Fruit fly (Drosophila melanogaster): ENCODE results near the gene CG10336.

Gene CG10336

DNA sequence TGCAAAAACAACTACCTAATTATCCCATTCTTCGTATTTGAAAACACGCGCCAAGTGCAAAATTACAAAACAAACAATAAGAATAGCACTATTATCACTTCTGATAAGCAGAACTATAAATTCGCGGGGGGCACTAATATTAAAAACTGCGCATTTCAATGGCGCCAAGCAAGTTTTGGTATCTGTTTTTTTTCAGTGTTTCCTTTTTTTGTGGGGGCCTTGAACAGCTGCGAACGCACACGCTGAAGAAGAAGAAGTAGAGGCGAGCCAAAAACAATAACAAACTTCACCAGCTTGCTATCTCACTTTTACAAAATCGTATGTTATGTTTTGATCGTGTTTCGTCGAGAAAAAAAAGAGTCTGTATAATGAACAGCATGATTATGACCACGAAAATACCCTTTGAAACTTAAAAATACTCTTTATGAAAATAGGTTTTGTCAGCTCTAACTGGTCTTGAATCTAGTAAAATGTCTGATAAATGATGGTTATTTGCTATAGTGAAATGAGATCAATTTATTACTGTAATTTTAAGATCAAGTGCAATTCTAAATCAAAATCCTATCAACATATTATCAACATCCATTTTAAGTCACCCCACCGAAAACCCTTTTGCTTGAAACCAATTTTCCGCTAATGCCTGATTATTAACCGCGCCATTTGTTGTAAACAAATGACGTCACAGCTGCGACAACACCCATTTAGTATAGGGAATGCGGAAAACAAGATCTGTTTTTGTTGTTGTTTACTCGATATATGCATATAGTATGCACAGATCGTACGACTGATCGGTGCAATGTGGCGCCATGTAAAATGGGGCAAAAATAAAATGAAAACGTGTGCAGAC, 4.8 kb downstream of the CG10336 start (continued):
- no peak for TF ChIP-seq insv (GFP tag; optimal IDR thresholded peaks at IDR 0.05)
- TF ChIP-seq zf30C (GFP tag; optimal IDR thresholded peaks at IDR 0.05) = peak; percentile 94
- TF ChIP-seq CG5953 (GFP tag; IDR thresholded peaks at IDR 0.05) = peak; percentile 49
- TF ChIP-seq CG6683 (GFP tag; optimal IDR thresholded peaks at IDR 0.05) = no peak
- TF ChIP-seq jumu (GFP tag; optimal IDR thresholded peaks at IDR 0.05) = peak; percentile 67
- TF ChIP-seq CG12659 (GFP tag; optimal IDR thresholded peaks at IDR 0.05) = peak; percentile 50

DNA sequence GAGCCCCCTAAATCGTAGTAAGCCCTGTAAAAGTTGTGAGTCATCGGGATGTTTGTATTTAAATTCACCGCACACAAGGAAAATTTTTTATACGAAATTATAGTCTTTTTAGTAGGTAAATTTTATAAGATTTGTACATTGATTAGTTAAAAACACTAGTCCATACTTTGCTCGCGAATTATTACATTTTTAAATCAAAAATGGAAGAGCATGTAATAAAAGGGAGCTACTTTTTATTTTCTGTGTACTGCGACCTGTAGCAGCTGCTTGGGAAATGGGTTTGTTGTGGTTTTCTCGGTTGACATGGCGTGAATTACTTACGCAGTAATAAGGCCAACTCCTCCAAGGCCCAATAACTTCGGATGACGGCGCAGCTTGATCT, 5.4 kb downstream of the CG10336 start:
- no peak for TF ChIP-seq dan (GFP tag; IDR thresholded peaks at IDR 0.05)
- peak; percentile 49 for TF ChIP-seq zf30C (GFP tag; optimal IDR thresholded peaks at IDR 0.05)
- peak; percentile 40 for TF ChIP-seq CG12391 (tag; optimal IDR thresholded peaks at IDR 0.05)
- peak; percentile 48; the same call in 1 of the 2 replicates for TF ChIP-seq Ada2b (GFP tag; IDR thresholded peaks at IDR 0.05)
- peak; percentile 36; the same call in 1 of the 2 replicates for TF ChIP-seq sisA (GFP tag; IDR thresholded peaks at IDR 0.05)
- peak; percentile 69 for TF ChIP-seq Ptx1 (GFP tag; IDR thresholded peaks at IDR 0.05)
- TF ChIP-seq CrebB (tag; optimal IDR thresholded peaks at IDR 0.05) = no peak
- no peak for TF ChIP-seq Sry-δ (GFP tag; optimal IDR thresholded peaks at IDR 0.05)
- TF ChIP-seq sim (GFP tag; IDR thresholded peaks at IDR 0.05) = no peak
- no peak for TF ChIP-seq br (optimal IDR thresholded peaks at IDR 0.05)
- 0 out of 2 replicates have a peak, but pooled peaks have one; percentile 36 for TF ChIP-seq lmd (GFP tag; IDR thresholded peaks at IDR 0.05)
- TF ChIP-seq odd (GFP tag; optimal IDR thresholded peaks at IDR 0.05) = no peak
- no peak for TF ChIP-seq prd (optimal IDR thresholded peaks at IDR 0.05)
- peak; percentile 43; the same call in 1 of the 3 replicates for TF ChIP-seq prd (GFP tag; IDR thresholded peaks at IDR 0.05)
- TF ChIP-seq CG5953 (GFP tag; IDR thresholded peaks at IDR 0.05) = no peak
- no peak for TF ChIP-seq CG3838 (GFP tag; optimal IDR thresholded peaks at IDR 0.05)
- TF ChIP-seq vfl (GFP tag; optimal IDR thresholded peaks at IDR 0.05) = no peak
- TF ChIP-seq CG10147 (GFP tag; optimal IDR thresholded peaks at IDR 0.05) = no peak
- TF ChIP-seq CG30020 (tag; optimal IDR thresholded peaks at IDR 0.05) = no peak
- no peak for TF ChIP-seq Mes4 (GFP tag; optimal IDR thresholded peaks at IDR 0.05)
- peak; percentile 33; the same call in 1 of the 2 replicates for TF ChIP-seq ara (GFP tag; IDR thresholded peaks at IDR 0.05)
- no peak for TF ChIP-seq Hr39 (optimal IDR thresholded peaks at IDR 0.05)
- TF ChIP-seq her (GFP tag; optimal IDR thresholded peaks at IDR 0.05) = no peak
- TF ChIP-seq lov (optimal IDR thresholded peaks at IDR 0.05) = no peak
- TF ChIP-seq lov (GFP tag; IDR thresholded peaks at IDR 0.05) = no peak
- TF ChIP-seq CG15011 (GFP tag; optimal IDR thresholded peaks at IDR 0.05) = no peak
- no peak for TF ChIP-seq CG1647 (GFP tag; optimal IDR thresholded peaks at IDR 0.05)
- TF ChIP-seq CG11723 (GFP tag; optimal IDR thresholded peaks at IDR 0.05) = no peak
- no peak for TF ChIP-seq CG11398 (GFP tag; optimal IDR thresholded peaks at IDR 0.05)
- TF ChIP-seq CG34224 (GFP tag; IDR thresholded peaks at IDR 0.05; ENCODE audit: partially characterized antibody) = no peak
- no peak for TF ChIP-seq CG15479 (GFP tag; optimal IDR thresholded peaks at IDR 0.05)
- TF ChIP-seq CG18476 (GFP tag; optimal IDR thresholded peaks at IDR 0.05) = no peak
- TF ChIP-seq gem (tag; optimal IDR thresholded peaks at IDR 0.05) = peak; percentile 76
- peak; percentile 38 for TF ChIP-seq CG16863 (GFP tag; optimal IDR thresholded peaks at IDR 0.05)
- no peak for TF ChIP-seq CG33213 (GFP tag; optimal IDR thresholded peaks at IDR 0.05)
- TF ChIP-seq CG11695 (GFP tag; IDR thresholded peaks at IDR 0.05) = peak; percentile 62
- no peak for TF ChIP-seq CG33557 (GFP tag; optimal IDR thresholded peaks at IDR 0.05)
- no peak for TF ChIP-seq pnt (GFP tag; optimal IDR thresholded peaks at IDR 0.05)
- no peak for TF ChIP-seq CG11085 (GFP tag; IDR thresholded peaks at IDR 0.05)
- no peak for TF ChIP-seq nau (GFP tag; optimal IDR thresholded peaks at IDR 0.05)
- no peak for TF ChIP-seq fd64A (GFP tag; optimal IDR thresholded peaks at IDR 0.05)
- no peak for TF ChIP-seq bowl (GFP tag; IDR thresholded peaks at IDR 0.05)
- no peak for TF ChIP-seq klu (GFP tag; IDR thresholded peaks at IDR 0.05)
- no peak for TF ChIP-seq CG6254 (GFP tag; optimal IDR thresholded peaks at IDR 0.05)
- no peak for TF ChIP-seq cas (GFP tag; IDR thresholded peaks at IDR 0.05)
- no peak for TF ChIP-seq CG10462 (GFP tag; optimal IDR thresholded peaks at IDR 0.05)
